Worm (Caenorhabditis elegans): ENCODE measurements around the gene trap-2.

The trap-2 gene

ce11 chrX:812264-812663 is 44.4 kb upstream of the trap-2 start:
- TF ChIP-seq unc-120 (tag; optimal IDR thresholded peaks at IDR 0.05; ENCODE audit: poor library complexity, severe bottlenecking), result peak; percentile 40
- no peak for TF ChIP-seq ham-2 (GFP tag; optimal IDR thresholded peaks at IDR 0.05)
- peak; percentile 93 for TF ChIP-seq hlh-1 (tag; optimal IDR thresholded peaks at IDR 0.05)

DNA sequence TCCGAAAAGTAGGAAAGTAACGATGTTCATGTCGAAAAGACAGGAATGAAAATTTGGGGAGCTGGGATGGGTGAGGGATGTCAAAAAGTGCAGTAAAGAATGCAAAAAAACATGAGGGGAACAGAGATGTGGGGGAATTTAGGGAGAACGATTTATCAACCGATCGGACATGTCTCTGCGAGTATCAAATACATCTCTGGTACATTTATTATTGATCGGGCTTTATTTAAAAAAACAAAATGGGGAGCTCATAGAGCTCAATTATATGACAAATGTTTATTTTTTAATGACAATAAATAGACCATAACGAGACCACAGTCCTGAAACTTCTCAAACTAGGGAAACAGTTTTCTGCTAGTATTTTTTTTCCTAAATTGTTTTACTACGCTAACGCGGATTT is 42.8 kb upstream of the trap-2 start, which contains the start of gene F25E2.2:
Gene F25E2.2, minus strand, starts transcription at position 101 of the 400 bp plus-strand sequence.
- TF ChIP-seq elt-1 (tag; optimal IDR thresholded peaks at IDR 0.05; ENCODE audit: borderline replicate concordance, insufficient read depth), result no peak
- no peak for TF ChIP-seq mab-5 (tag; optimal IDR thresholded peaks at IDR 0.05)
- TF ChIP-seq cnd-1 (tag; optimal IDR thresholded peaks at IDR 0.05), result no peak
- no peak for TF ChIP-seq flh-1 (GFP tag; optimal IDR thresholded peaks at IDR 0.05)
- TF ChIP-seq nhr-76 (tag; optimal IDR thresholded peaks at IDR 0.05), result no peak
- TF ChIP-seq nhr-237 (tag; optimal IDR thresholded peaks at IDR 0.05), result no peak
- no peak for TF ChIP-seq mep-1 (tag; optimal IDR thresholded peaks at IDR 0.05)
- TF ChIP-seq unc-39 (tag; optimal IDR thresholded peaks at IDR 0.05), result no peak

- peak; percentile 43 for TF ChIP-seq ceh-83 (GFP tag; optimal IDR thresholded peaks at IDR 0.05)
- TF ChIP-seq zip-8 (tag; optimal IDR thresholded peaks at IDR 0.05), result no peak
- TF ChIP-seq lsy-2 (tag; optimal IDR thresholded peaks at IDR 0.05), result peak; percentile 89
- TF ChIP-seq mls-2 (tag; optimal IDR thresholded peaks at IDR 0.05), result peak; percentile 83
- TF ChIP-seq nhr-28 (tag; optimal IDR thresholded peaks at IDR 0.05), result peak; percentile 66
- TF ChIP-seq unc-39 (tag; optimal IDR thresholded peaks at IDR 0.05), result peak; percentile 92
- TF ChIP-seq ceh-43 (GFP tag; optimal IDR thresholded peaks at IDR 0.05), result peak; percentile 74
- peak; percentile 38 for TF ChIP-seq nhr-2 (tag; optimal IDR thresholded peaks at IDR 0.05)
- peak; percentile 84 for TF ChIP-seq ztf-11 (tag; optimal IDR thresholded peaks at IDR 0.05)
- TF ChIP-seq cnd-1 (tag; optimal IDR thresholded peaks at IDR 0.05), result peak; percentile 86
- TF ChIP-seq unc-120 (tag; optimal IDR thresholded peaks at IDR 0.05; ENCODE audit: poor library complexity, severe bottlenecking), result peak; percentile 78
- TF ChIP-seq lin-13 (tag; optimal IDR thresholded peaks at IDR 0.05), result peak; percentile 84
- peak; percentile 94 for TF ChIP-seq elt-3 (tag; optimal IDR thresholded peaks at IDR 0.05)
- peak; percentile 84 for TF ChIP-seq hlh-1 (tag; optimal IDR thresholded peaks at IDR 0.05)
- TF ChIP-seq nhr-12 (tag; optimal IDR thresholded peaks at IDR 0.05), result peak; percentile 74
- peak; percentile 92 for TF ChIP-seq mab-5 (tag; optimal IDR thresholded peaks at IDR 0.05)
- TF ChIP-seq tbx-8 (GFP tag; optimal IDR thresholded peaks at IDR 0.05), result peak; percentile 59
- TF ChIP-seq sptf-1 (tag; optimal IDR thresholded peaks at IDR 0.05), result peak; percentile 92
- TF ChIP-seq mep-1 (tag; optimal IDR thresholded peaks at IDR 0.05), result peak; percentile 96
- peak; percentile 96 for TF ChIP-seq ces-1 (GFP tag; optimal IDR thresholded peaks at IDR 0.05)
- no peak for TF ChIP-seq sem-2 (GFP tag; optimal IDR thresholded peaks at IDR 0.05)
- peak; percentile 14 for TF ChIP-seq lin-32 (GFP tag; optimal IDR thresholded peaks at IDR 0.05)
- no peak for TF ChIP-seq snpc-4 (tag; optimal IDR thresholded peaks at IDR 0.05)
- TF ChIP-seq drap-1 (GFP tag; optimal IDR thresholded peaks at IDR 0.05), result peak; percentile 93
- TF ChIP-seq nhr-237 (tag; optimal IDR thresholded peaks at IDR 0.05), result peak; percentile 99
- TF ChIP-seq nhr-76 (tag; optimal IDR thresholded peaks at IDR 0.05), result no peak
- peak; percentile 38 for TF ChIP-seq ham-2 (GFP tag; optimal IDR thresholded peaks at IDR 0.05)
- TF ChIP-seq pha-4 (tag; optimal IDR thresholded peaks at IDR 0.05), result peak; percentile 98
- TF ChIP-seq unc-62 (GFP tag; optimal IDR thresholded peaks at IDR 0.05), result peak; percentile 69
- TF ChIP-seq flh-1 (GFP tag; optimal IDR thresholded peaks at IDR 0.05), result no peak
- TF ChIP-seq elt-1 (tag; optimal IDR thresholded peaks at IDR 0.05; ENCODE audit: borderline replicate concordance, insufficient read depth), result no peak
- peak; percentile 98 for TF ChIP-seq ceh-39 (tag; optimal IDR thresholded peaks at IDR 0.05)
- TF ChIP-seq bed-3 (GFP tag; optimal IDR thresholded peaks at IDR 0.05), result peak; percentile 51
- TF ChIP-seq M03D4.4 (tag; optimal IDR thresholded peaks at IDR 0.05), result peak; percentile 78
- peak; percentile 16 for TF ChIP-seq blmp-1 (tag; optimal IDR thresholded peaks at IDR 0.05)
These were observed 38.6 kb upstream of the trap-2 start for ce11 chrX:806515-806914.

ce11 chrX:802478-802877 is 34.6 kb upstream of the trap-2 start, which contains the start of gene gtr-1:
Gene gtr-1 (plus strand): TSS chrX:802778.
- TF ChIP-seq ceh-39 (tag; optimal IDR thresholded peaks at IDR 0.05) (no peak), M03D4.4 (tag; optimal IDR thresholded peaks at IDR 0.05) (no peak), unc-39 (tag; optimal IDR thresholded peaks at IDR 0.05) (no peak), ham-2 (GFP tag; optimal IDR thresholded peaks at IDR 0.05) (no peak), cnd-1 (tag; optimal IDR thresholded peaks at IDR 0.05) (no peak), nhr-12 (tag; optimal IDR thresholded peaks at IDR 0.05) (no peak), unc-62 (GFP tag; optimal IDR thresholded peaks at IDR 0.05) (no peak)
